Worm (Caenorhabditis elegans) whole organism, young adult: ENCODE results near the gene hlh-14.

Experiments
- B0261.1 ChIP-seq: sonication (generic microtip); optimal IDR thresholded peaks from 2 replicates; lab custom pipeline; 2016; ENCODE audit warnings: mild to moderate bottlenecking, missing genetic modification characterization, moderate library complexity, missing compliant biosample characterization
- B0336.3 ChIP-seq: fragments of 200-800 bp; sonication (Bioruptor generic); IDR thresholded peaks from 2 replicates; pipeline ENCODE4 v1.3.6; 2022; ENCODE audit warnings: missing genetic modification characterization, missing compliant biosample characterization
- F22D6.2 ChIP-seq: sonication (generic microtip); optimal IDR thresholded peaks from 2 replicates; lab custom pipeline; 2016; ENCODE audit warnings: mild to moderate bottlenecking, missing genetic modification characterization, missing compliant biosample characterization
- K11D2.4 ChIP-seq: fragments of 200-800 bp; sonication (Bioruptor generic); IDR thresholded peaks from 2 replicates; pipeline ENCODE4 v1.3.6; 2022; ENCODE audit warnings: missing genetic modification reagents, missing genetic modification characterization, missing compliant biosample characterization
- K12H6.12 ChIP-seq: fragments of 200-800 bp; sonication (Bioruptor generic); optimal IDR thresholded peaks from 2 replicates; lab custom pipeline; 2018; ENCODE audit warnings: mild to moderate bottlenecking, missing genetic modification characterization, missing compliant biosample characterization
- Y53F4B.3 ChIP-seq: fragments of 200-800 bp; sonication (Bioruptor generic); IDR thresholded peaks from 2 replicates; pipeline ENCODE4 v1.3.6; 2022; ENCODE audit warnings: missing genetic modification reagents, missing genetic modification characterization, missing compliant biosample characterization
- Y56A3A.18 ChIP-seq: fragments of 200-800 bp; sonication (Bioruptor generic); IDR thresholded peaks from 2 replicates; pipeline ENCODE4 v1.3.6; 2022; ENCODE audit warnings: missing genetic modification reagents, missing genetic modification characterization, missing compliant biosample characterization
- Y79H2A.3 ChIP-seq: fragments of 200-800 bp; sonication (Bioruptor generic); conservative IDR thresholded peaks from 2 replicates; pipeline ENCODE4 v1.3.6; 2022; ENCODE audit warnings: missing genetic modification reagents, missing genetic modification characterization, missing compliant biosample characterization
- ZK185.1 ChIP-seq: sonication (generic microtip); optimal IDR thresholded peaks from 2 replicates; lab custom pipeline; 2016; ENCODE audit warnings: mild to moderate bottlenecking, missing genetic modification characterization, missing compliant biosample characterization; ENCODE audit not compliant: poor library complexity, severe bottlenecking
- attf-5 ChIP-seq: fragments of 200-800 bp; sonication (Bioruptor generic); optimal IDR thresholded peaks from 2 replicates; lab custom pipeline; 2018; ENCODE audit warnings: mild to moderate bottlenecking, missing genetic modification characterization, missing compliant biosample characterization
- cebp-1 ChIP-seq, 2 experiments: fragments of 200-800 bp in 1 of 2; sonication (Bioruptor generic) in 1 of 2; sonication (generic microtip) in 1 of 2; IDR thresholded peaks in 1 of 2; optimal IDR thresholded peaks in 1 of 2; 2 replicates each; pipeline versions ENCODE4 v1.3.6 to Lab custom; 2017 to 2022; ENCODE audit warnings: missing compliant biosample characterization in 2 of 2, missing genetic modification characterization in 2 of 2, mild to moderate bottlenecking in 1 of 2, missing genetic modification reagents in 1 of 2, moderate library complexity in 1 of 2
- cebp-2 ChIP-seq: fragments of 200-800 bp; sonication (Bioruptor generic); IDR thresholded peaks from 2 replicates; pipeline ENCODE4 v1.3.6; 2022; ENCODE audit warnings: missing genetic modification characterization, missing compliant biosample characterization
- ceh-100 ChIP-seq: fragments of 200-800 bp; sonication (Bioruptor generic); IDR thresholded peaks from 2 replicates; pipeline ENCODE4 v1.3.6; 2022; ENCODE audit warnings: missing genetic modification reagents, missing genetic modification characterization, missing compliant biosample characterization
- ceh-27 ChIP-seq: fragments of 200-800 bp; sonication (Bioruptor generic); optimal IDR thresholded peaks from 2 replicates; lab custom pipeline; 2018; ENCODE audit warnings: mild to moderate bottlenecking, missing genetic modification characterization, moderate library complexity, missing compliant biosample characterization
- ceh-58 ChIP-seq: fragments of 200-800 bp; sonication (Bioruptor generic); IDR thresholded peaks from 2 replicates; pipeline ENCODE4 v1.3.6; 2022; ENCODE audit warnings: missing genetic modification characterization, missing compliant biosample characterization
- die-1 ChIP-seq: sonication (generic microtip); optimal IDR thresholded peaks from 2 replicates; lab custom pipeline; 2016; ENCODE audit warnings: missing genotype, mild to moderate bottlenecking, missing genetic modification characterization, missing compliant biosample characterization
- efl-1 ChIP-seq: fragments of 150-350 bp; optimal IDR thresholded peaks from 2 replicates; lab custom pipeline; 2014; ENCODE audit warnings: missing biosample characterization, missing genetic modification reagents, missing genetic modification characterization
- egl-44 ChIP-seq: fragments of 200-800 bp; sonication (Bioruptor generic); IDR thresholded peaks from 2 replicates; pipeline ENCODE4 v1.3.6; 2022; ENCODE audit warnings: missing genetic modification reagents, missing genetic modification characterization, missing compliant biosample characterization
- him-1 ChIP-seq: sonication (generic microtip); optimal IDR thresholded peaks from 2 replicates; lab custom pipeline; 2016; ENCODE audit warnings: missing genotype, missing genetic modification reagents, missing genetic modification characterization, missing compliant biosample characterization
- hmg-1.2 ChIP-seq: fragments of 200-800 bp; sonication (Bioruptor generic); IDR thresholded peaks from 2 replicates; pipeline ENCODE4 v1.3.6; 2022; ENCODE audit warnings: missing genetic modification reagents, missing genetic modification characterization, missing compliant biosample characterization
- lin-26 ChIP-seq: fragments of 200-800 bp; sonication (Bioruptor generic); IDR thresholded peaks from 2 replicates; pipeline ENCODE4 v1.3.6; 2022; ENCODE audit warnings: missing genetic modification reagents, missing genetic modification characterization, missing compliant biosample characterization
- lin-35 ChIP-seq, 3 experiments: fragments of 150-350 bp in 2 of 3; sonication (generic microtip) in 1 of 3; optimal IDR thresholded peaks; 2 replicates each; lab custom pipeline; 2014 to 2018; ENCODE audit warnings: missing biosample characterization in 3 of 3, missing genetic modification characterization in 3 of 3, missing genetic modification reagents in 3 of 3
- lin-40 ChIP-seq: sonication (generic microtip); optimal IDR thresholded peaks from 2 replicates; lab custom pipeline; 2016; ENCODE audit warnings: missing genetic modification characterization, mild to moderate bottlenecking, missing compliant biosample characterization, missing genotype, missing genetic modification reagents
- lin-54 ChIP-seq: fragments of 200-800 bp; sonication (Bioruptor generic); optimal IDR thresholded peaks from 2 replicates; lab custom pipeline; 2018; ENCODE audit warnings: mild to moderate bottlenecking, missing genetic modification characterization, missing compliant biosample characterization
- lir-1 ChIP-seq: fragments of 200-800 bp; sonication (Bioruptor generic); conservative IDR thresholded peaks from 2 replicates; pipeline ENCODE4 v1.3.6; 2022; ENCODE audit warnings: missing genetic modification reagents, missing genetic modification characterization, missing compliant biosample characterization
- lsy-27 ChIP-seq: sonication (generic microtip); optimal IDR thresholded peaks from 2 replicates; lab custom pipeline; 2017; ENCODE audit warnings: missing genetic modification characterization, mild to moderate bottlenecking, missing compliant biosample characterization, antibody characterized with exemption, missing genotype, borderline replicate concordance; ENCODE audit not compliant: insufficient read depth
- madf-6 ChIP-seq: fragments of 200-800 bp; sonication (Bioruptor generic); IDR thresholded peaks from 2 replicates; pipeline ENCODE4 v1.3.6; 2022; ENCODE audit warnings: missing genetic modification reagents, missing genetic modification characterization, missing compliant biosample characterization
- madf-8 ChIP-seq: fragments of 200-800 bp; sonication (Bioruptor generic); conservative IDR thresholded peaks from 2 replicates; pipeline ENCODE4 v1.3.6; 2022; ENCODE audit warnings: missing genetic modification reagents, missing genetic modification characterization, missing compliant biosample characterization
- pha-4 ChIP-seq: fragments of 150-350 bp; sonication (generic microtip); optimal IDR thresholded peaks from 2 replicates; lab custom pipeline; 2014; ENCODE audit warnings: missing biosample characterization, missing genetic modification reagents, missing genetic modification characterization
- rcor-1 ChIP-seq: fragments of 200-800 bp; sonication (Bioruptor generic); IDR thresholded peaks from 2 replicates; pipeline ENCODE4 v1.3.6; 2022; ENCODE audit warnings: missing genetic modification reagents, missing genetic modification characterization, missing compliant biosample characterization
- rec-8 ChIP-seq, 2 experiments: sonication (generic microtip); optimal IDR thresholded peaks; 2 replicates each; lab custom pipeline; 2016; ENCODE audit warnings: mild to moderate bottlenecking in 2 of 2, missing genetic modification characterization in 2 of 2, missing genetic modification reagents in 2 of 2, missing genotype in 2 of 2, missing biosample characterization in 1 of 2, missing compliant biosample characterization in 1 of 2, moderate library complexity in 1 of 2
- snpc-1.1 ChIP-seq: sonication (generic microtip); optimal IDR thresholded peaks from 2 replicates; lab custom pipeline; 2017; ENCODE audit warnings: missing genetic modification characterization, mild to moderate bottlenecking, missing compliant biosample characterization, antibody characterized with exemption, moderate library complexity, missing genotype, missing genetic modification reagents; ENCODE audit not compliant: insufficient read depth
- tlf-1 ChIP-seq: fragments of 200-800 bp; sonication (Bioruptor generic); optimal IDR thresholded peaks from 2 replicates; lab custom pipeline; 2018; ENCODE audit warnings: mild to moderate bottlenecking, missing genetic modification characterization, missing compliant biosample characterization
- ztf-22 ChIP-seq: fragments of 200-800 bp; sonication (Bioruptor generic); optimal IDR thresholded peaks from 2 replicates; lab custom pipeline; 2018; ENCODE audit warnings: mild to moderate bottlenecking, missing genetic modification characterization, moderate library complexity, missing compliant biosample characterization
- ztf-25 ChIP-seq: fragments of 200-800 bp; sonication (Bioruptor generic); IDR thresholded peaks from 2 replicates; pipeline ENCODE4 v1.3.6; 2022; ENCODE audit warnings: missing genetic modification reagents, missing genetic modification characterization, missing compliant biosample characterization
- ztf-6 ChIP-seq: fragments of 200-800 bp; sonication (Bioruptor generic); IDR thresholded peaks from 2 replicates; pipeline ENCODE4 v1.3.6; 2022; ENCODE audit warnings: missing genetic modification reagents, missing genetic modification characterization, missing compliant biosample characterization

hlh-14 gene

ce11 chrII:5734883-5735282 lies 3.8 kb downstream of the hlh-14 start (continued):
- TF ChIP-seq ztf-6 (no peak), lin-35 (GFP tag; optimal IDR thresholded peaks at IDR 0.05; lab: Kevin White, UChicago) (no peak), ceh-58 (GFP tag; lab: Robert Waterston, UW) (no peak), die-1 (tag; lab: Kevin White, UChicago) (no peak), ceh-100 (no peak)
- TF ChIP-seq, all 124 proteins: peak for 0

DNA sequence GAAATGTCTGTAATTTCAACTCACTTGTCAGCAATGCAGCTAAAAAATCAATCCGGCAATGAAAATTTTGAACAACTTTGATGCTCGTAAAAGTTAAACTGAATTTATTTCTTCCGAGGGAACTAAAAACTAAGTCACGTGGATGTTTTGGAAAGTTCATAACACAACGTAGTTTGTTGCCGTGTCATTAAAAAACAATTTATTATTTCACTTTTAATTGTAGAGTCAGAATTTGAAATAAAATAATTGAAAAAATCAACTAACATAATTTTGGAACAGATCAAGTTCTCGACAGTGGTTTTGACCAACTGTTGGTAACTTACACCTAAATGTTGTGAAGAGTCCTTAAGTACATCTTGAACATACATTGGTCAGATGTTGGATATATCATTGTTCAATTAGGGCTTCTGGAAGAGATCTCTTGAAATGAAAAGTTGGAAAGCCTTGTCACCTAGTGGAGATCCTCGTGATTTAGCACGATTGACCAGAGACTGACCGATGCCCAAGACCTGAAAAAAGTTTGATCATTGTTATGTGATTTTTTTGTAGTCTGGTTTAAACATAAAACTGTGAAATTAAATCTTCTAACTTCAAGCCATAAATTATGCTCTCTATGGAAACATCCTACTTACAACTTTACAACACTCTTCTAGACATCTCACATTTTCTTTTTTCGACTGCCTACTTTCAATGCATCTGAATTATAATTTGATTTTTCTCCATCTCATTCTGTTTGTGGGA lies 8.2 kb downstream of the hlh-14 start, which contains the start of the genes C18A3.7 and C18A3.11:
TSS of gene C18A3.7 (minus strand) at position 101 of the 741 bp plus-strand sequence.
TSS of gene C18A3.11 (plus strand) at position 691 of the 741 bp plus-strand sequence.
- TF ChIP-seq lir-1 (GFP tag; lab: Robert Waterston, UW) (no peak), B0336.3 (GFP tag; lab: Robert Waterston, UW) (no peak), lin-54 (no peak), F22D6.2 (tag; lab: Kevin White, UChicago) (no peak), Y53F4B.3 (GFP tag; lab: Robert Waterston, UW) (no peak), madf-6 (GFP tag; lab: Robert Waterston, UW) (no peak), him-1 (no peak), Y79H2A.3 (no peak), lin-40 (no peak), lin-35 (GFP tag; optimal IDR thresholded peaks at IDR 0.05; lab: Kevin White, UChicago) (no peak)

ce11 chrII:5727707-5728106 lies 11.0 kb downstream of the hlh-14 start, which contains the start of gene rab-3:
TSS of gene rab-3 (minus strand) at chrII:5727853.
- TF ChIP-seq ztf-25 (no peak), ztf-22 (GFP tag; lab: Kevin White, UChicago) (no peak), cebp-1 (GFP tag; IDR thresholded peaks at IDR 0.05; lab: Robert Waterston, UW) (no peak), cebp-1 (tag; optimal IDR thresholded peaks at IDR 0.05; lab: Kevin White, UChicago) (no peak), egl-44 (no peak), Y56A3A.18 (GFP tag; lab: Robert Waterston, UW) (no peak), lsy-27 (no peak), attf-5 (GFP tag; lab: Kevin White, UChicago) (no peak), madf-8 (GFP tag; lab: Robert Waterston, UW) (no peak), pha-4 (no peak), snpc-1.1 (tag; lab: Kevin White, UChicago) (no peak), rcor-1 (no peak), ZK185.1 (no peak), B0261.1 (tag; lab: Kevin White, UChicago) (no peak), lin-26 (GFP tag; lab: Robert Waterston, UW) (no peak), K11D2.4 (GFP tag; lab: Robert Waterston, UW) (no peak), rec-8 (tag; optimal IDR thresholded peaks at IDR 0.05; lab: Kevin White, UChicago) (no peak), efl-1 (GFP tag; lab: Kevin White, UChicago) (no peak), cebp-2 (GFP tag; lab: Robert Waterston, UW) (no peak)

- TF ChIP-seq ceh-27 (GFP tag; lab: Kevin White, UChicago) (peak; percentile 34), lin-35 (GFP tag; optimal IDR thresholded peaks at IDR 0.05; lab: Kevin White, UChicago) (peak in 1 of 3 experiments; percentile 36), hmg-1.2 (peak; percentile 28; the same call in 1 of the 2 replicates), ceh-58 (GFP tag; lab: Robert Waterston, UW) (no peak), K12H6.12 (peak; percentile 60), tlf-1 (GFP tag; lab: Kevin White, UChicago) (no peak), ZK185.1 (peak; percentile 46)
Measured at ce11 chrII:5725094-5725493, 13.6 kb downstream of the hlh-14 start.
